Fruit fly (Drosophila melanogaster): ENCODE measurements around the gene CG14695.

CG14695 gene

DNA sequence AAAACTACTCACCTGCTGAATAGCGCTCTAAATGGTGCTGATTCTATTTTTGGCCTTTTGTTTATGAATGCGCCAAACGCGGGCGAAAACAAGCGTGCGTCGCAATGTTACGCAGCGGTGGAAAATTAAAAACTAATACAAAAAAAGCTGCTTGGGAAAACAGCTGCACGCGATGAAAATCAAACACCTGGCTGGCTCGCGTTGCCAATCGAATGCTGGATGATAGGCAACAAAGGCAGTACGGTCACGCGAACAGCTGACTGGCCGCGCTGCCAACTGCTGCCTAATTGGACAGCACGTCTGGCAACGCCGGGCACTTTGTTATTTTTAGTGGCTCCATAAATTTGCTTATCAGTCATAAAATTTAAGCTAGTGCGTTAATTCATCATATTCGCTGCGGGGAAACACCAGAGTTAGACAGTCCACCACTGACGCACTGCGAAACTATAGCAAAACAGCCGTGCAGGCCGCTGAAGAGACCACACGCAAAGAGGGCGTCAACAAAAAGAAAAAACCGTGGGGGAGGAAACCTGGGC is 10.6 kb downstream of the CG14695 start, which contains the start of the genes SelR and Tsp86D:
SelR (minus strand) TSS at position 216 of the 536 bp plus-strand sequence.
Tsp86D (plus strand) TSS at position 282 of the 536 bp plus-strand sequence.
- TF ChIP-seq Met (GFP tag; optimal IDR thresholded peaks at IDR 0.05) (no peak), Sox14 (GFP tag; optimal IDR thresholded peaks at IDR 0.05) (peak; percentile 58), ss (GFP tag; optimal IDR thresholded peaks at IDR 0.05) (peak in 1 of 2 experiments; percentile 14), CG11902 (GFP tag; optimal IDR thresholded peaks at IDR 0.05) (no peak), esn (GFP tag; optimal IDR thresholded peaks at IDR 0.05) (peak; percentile 10), fd85E (GFP tag; optimal IDR thresholded peaks at IDR 0.05) (no peak), eg (GFP tag; IDR thresholded peaks at IDR 0.05) (0 out of 3 replicates have a peak, but pooled peaks have one; percentile 6), CG15336 (GFP tag; IDR thresholded peaks at IDR 0.05) (peak; percentile 9; the same call in 1 of the 2 replicates), net (GFP tag; optimal IDR thresholded peaks at IDR 0.05) (peak; percentile 31), fkh (GFP tag; optimal IDR thresholded peaks at IDR 0.05) (peak; percentile 63)

DNA sequence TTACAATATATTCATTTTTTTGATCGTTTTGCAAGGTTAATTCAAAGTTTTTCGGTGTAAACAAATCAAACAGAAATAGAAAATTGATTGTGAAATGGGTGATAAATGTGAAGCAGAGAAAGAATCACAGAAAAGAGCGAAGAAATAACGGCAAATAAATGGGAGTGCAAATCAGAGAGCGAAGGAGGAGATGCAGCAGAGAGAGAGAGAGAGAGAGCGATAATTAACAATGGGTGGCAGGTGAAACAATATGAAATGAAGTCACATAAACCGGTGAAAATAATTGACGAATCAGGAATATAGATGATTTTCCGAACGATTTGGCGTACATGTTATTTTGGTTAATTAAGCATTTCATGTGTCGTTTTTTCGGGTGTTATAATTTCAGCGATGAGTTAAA is 15.2 kb downstream of the CG14695 start:
- TF ChIP-seq CG8119 (GFP tag; IDR thresholded peaks at IDR 0.05) (no peak), eg (GFP tag; IDR thresholded peaks at IDR 0.05) (no peak), fd59A (GFP tag; optimal IDR thresholded peaks at IDR 0.05) (no peak), CG15336 (GFP tag; IDR thresholded peaks at IDR 0.05) (no peak), salr (GFP tag; optimal IDR thresholded peaks at IDR 0.05) (no peak), CG11902 (GFP tag; optimal IDR thresholded peaks at IDR 0.05) (no peak), Lpt (GFP tag; optimal IDR thresholded peaks at IDR 0.05) (no peak), fd85E (GFP tag; optimal IDR thresholded peaks at IDR 0.05) (no peak), Hr38 (GFP tag; optimal IDR thresholded peaks at IDR 0.05) (no peak), vri (GFP tag; optimal IDR thresholded peaks at IDR 0.05) (no peak), dac (GFP tag; optimal IDR thresholded peaks at IDR 0.05) (no peak), Met (GFP tag; optimal IDR thresholded peaks at IDR 0.05) (no peak), dsx (GFP tag; optimal IDR thresholded peaks at IDR 0.05; ENCODE audit: poor library complexity, severe bottlenecking) (no peak), CG7368 (GFP tag; optimal IDR thresholded peaks at IDR 0.05) (no peak), lz (GFP tag; optimal IDR thresholded peaks at IDR 0.05) (no peak), CG10631 (GFP tag; optimal IDR thresholded peaks at IDR 0.05) (no peak), spab (GFP tag; optimal IDR thresholded peaks at IDR 0.05) (no peak), CG32006 (GFP tag; optimal IDR thresholded peaks at IDR 0.05) (no peak), cyc (GFP tag; optimal IDR thresholded peaks at IDR 0.05) (no peak)

DNA sequence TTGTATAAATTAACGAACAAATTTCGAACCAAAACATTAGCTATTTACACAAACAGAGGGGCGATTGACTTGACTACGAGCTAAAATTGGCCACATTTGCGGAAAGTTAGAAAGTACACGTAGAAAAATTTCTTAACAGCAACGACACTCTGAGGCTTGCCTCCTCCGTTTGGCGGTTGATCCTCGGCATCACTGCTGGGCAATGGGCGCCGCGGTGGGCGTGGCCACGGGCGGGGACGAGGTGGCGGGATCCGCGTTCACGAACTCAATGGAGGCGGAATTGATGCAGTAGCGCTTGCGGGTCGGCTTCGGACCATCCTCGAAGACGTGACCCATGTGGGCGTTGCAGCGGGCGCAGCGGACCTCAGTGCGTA is 15.7 kb downstream of the CG14695 start:
- TF ChIP-seq Hr39 (GFP tag; optimal IDR thresholded peaks at IDR 0.05) (peak; percentile 11), CG32006 (GFP tag; optimal IDR thresholded peaks at IDR 0.05) (peak; percentile 47), Eip78C (GFP tag) (peak; percentile 36), vri (GFP tag; optimal IDR thresholded peaks at IDR 0.05) (no peak), CG3919 (GFP tag; optimal IDR thresholded peaks at IDR 0.05) (no peak), Hr4 (GFP tag; optimal IDR thresholded peaks at IDR 0.05) (peak; percentile 27)

DNA sequence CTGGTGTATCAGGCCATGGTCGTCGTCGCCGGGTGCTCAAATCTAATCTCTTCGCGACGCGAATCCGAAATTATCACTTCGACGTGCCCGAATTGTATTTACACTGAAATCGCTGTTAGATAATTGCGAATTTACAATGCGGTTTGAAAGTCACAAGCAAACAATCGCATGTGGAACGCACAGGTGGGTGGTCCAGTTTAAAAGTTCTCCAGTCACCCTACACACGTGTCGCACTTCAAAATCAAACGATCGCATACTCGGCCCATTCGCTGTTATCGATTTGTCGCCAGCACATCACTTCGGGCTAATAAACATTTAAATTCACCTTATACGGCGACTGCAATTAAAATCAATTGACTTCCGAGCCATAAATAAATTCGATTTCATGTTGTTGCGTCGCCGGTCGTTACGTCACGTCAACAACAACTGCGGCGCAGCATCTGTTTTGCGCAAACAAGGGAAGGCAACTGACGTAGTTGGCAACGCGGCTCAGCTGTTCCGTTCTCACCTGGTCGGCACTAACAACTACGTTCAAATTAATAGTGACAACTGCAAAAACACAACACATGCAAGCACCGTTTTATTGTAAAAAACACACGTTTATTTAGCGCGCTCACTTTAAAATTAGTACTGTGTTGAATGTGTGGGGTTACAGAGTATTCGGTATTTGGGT is 16.2 kb downstream of the CG14695 start, which contains the start of gene CG6574:
CG6574 (minus strand) TSS at position 216 of the 673 bp plus-strand sequence.
- TF ChIP-seq pdm3 (GFP tag; optimal IDR thresholded peaks at IDR 0.05) (no peak), CG6854 (GFP tag; optimal IDR thresholded peaks at IDR 0.05) (no peak), lz (GFP tag; optimal IDR thresholded peaks at IDR 0.05) (peak; percentile 18), Eip93F (GFP tag; optimal IDR thresholded peaks at IDR 0.05) (no peak), Eip78C (GFP tag) (peak; percentile 74), Hr38 (GFP tag; optimal IDR thresholded peaks at IDR 0.05) (no peak), CG6163 (GFP tag; IDR thresholded peaks at IDR 0.05) (peak; percentile 32; the same call in 2 of the 3 replicates), svp (GFP tag) (no peak), net (GFP tag; optimal IDR thresholded peaks at IDR 0.05) (peak; percentile 3), Sox14 (GFP tag; optimal IDR thresholded peaks at IDR 0.05) (peak; percentile 7), Eip75B (GFP tag; optimal IDR thresholded peaks at IDR 0.05) (no peak), achi (GFP tag; optimal IDR thresholded peaks at IDR 0.05) (peak; percentile 20), Smox (GFP tag; optimal IDR thresholded peaks at IDR 0.05) (no peak), CG10669 (GFP tag; optimal IDR thresholded peaks at IDR 0.05) (no peak), ss (GFP tag; optimal IDR thresholded peaks at IDR 0.05) (no peak), CG31627 (GFP tag; optimal IDR thresholded peaks at IDR 0.05) (peak; percentile 20), dsx (GFP tag; optimal IDR thresholded peaks at IDR 0.05; ENCODE audit: poor library complexity, severe bottlenecking) (no peak), CG8632 (GFP tag; optimal IDR thresholded peaks at IDR 0.05) (no peak), vri (GFP tag; optimal IDR thresholded peaks at IDR 0.05) (peak; percentile 79), Ets21C (GFP tag; optimal IDR thresholded peaks at IDR 0.05) (no peak), CG7368 (GFP tag; optimal IDR thresholded peaks at IDR 0.05) (peak; percentile 30), Blimp-1 (GFP tag; optimal IDR thresholded peaks at IDR 0.05) (no peak), CG3919 (GFP tag; optimal IDR thresholded peaks at IDR 0.05) (no peak), eg (GFP tag; IDR thresholded peaks at IDR 0.05) (peak; percentile 61; the same call in 1 of the 3 replicates), CG11762 (GFP tag; optimal IDR thresholded peaks at IDR 0.05; ENCODE audit: insufficient read depth) (peak; percentile 20), Gug (GFP tag; IDR thresholded peaks at IDR 0.05) (no peak)
